Fruit fly (Drosophila melanogaster): ENCODE data around the gene CG1750.

CG1750 gene

DNA sequence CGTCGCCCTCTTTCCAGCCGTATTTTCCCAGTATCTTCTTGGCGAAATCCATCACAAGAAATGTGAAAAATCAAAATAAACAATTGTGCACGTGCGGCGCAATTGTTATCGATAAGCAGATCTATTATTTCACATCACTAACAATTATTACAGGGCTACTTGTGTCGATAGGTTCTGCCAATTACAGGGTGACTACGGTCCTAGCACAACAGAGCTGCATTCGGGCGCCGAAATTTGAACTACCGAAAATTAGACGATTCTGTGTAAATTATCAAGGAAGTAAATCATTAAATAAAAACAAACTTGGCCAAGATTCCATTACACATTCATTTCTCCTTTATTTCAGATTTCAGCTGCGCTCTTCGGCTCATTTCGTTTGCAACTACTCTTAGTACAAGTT, 38.9 kb downstream of the CG1750 start, which contains the start of gene CG15561 (continued):
- TF ChIP-seq CG18262 (tag; optimal IDR thresholded peaks at IDR 0.05): no peak
- no peak for TF ChIP-seq ssp (GFP tag; IDR thresholded peaks at IDR 0.05)
- TF ChIP-seq Hr3 (GFP tag; optimal IDR thresholded peaks at IDR 0.05): no peak
- no peak for TF ChIP-seq grau (tag; optimal IDR thresholded peaks at IDR 0.05)
- TF ChIP-seq CG3163 (GFP tag; optimal IDR thresholded peaks at IDR 0.05): peak; percentile 6
- TF ChIP-seq CG34224 (GFP tag; IDR thresholded peaks at IDR 0.05; ENCODE audit: partially characterized antibody): no peak
- TF ChIP-seq lola (GFP tag; optimal IDR thresholded peaks at IDR 0.05): no peak
- no peak for TF ChIP-seq dmrt99B (tag; optimal IDR thresholded peaks at IDR 0.05)
- TF ChIP-seq kah (GFP tag; optimal IDR thresholded peaks at IDR 0.05): peak; percentile 14
- peak; percentile 84 for TF ChIP-seq CG7987 (GFP tag; optimal IDR thresholded peaks at IDR 0.05)
- peak; percentile 73 for TF ChIP-seq CG17912 (GFP tag; optimal IDR thresholded peaks at IDR 0.05)
- no peak for TF ChIP-seq sna (GFP tag; IDR thresholded peaks at IDR 0.05; ENCODE audit: partially characterized antibody)
- TF ChIP-seq CkIIα-i1 (GFP tag; IDR thresholded peaks at IDR 0.05): no peak
- TF ChIP-seq Antp (GFP tag; optimal IDR thresholded peaks at IDR 0.05): peak; percentile 26
- peak; percentile 72 for TF ChIP-seq CHES-1-like (GFP tag; optimal IDR thresholded peaks at IDR 0.05)
- TF ChIP-seq HLH3B (GFP tag; IDR thresholded peaks at IDR 0.05): no peak
- TF ChIP-seq CG10366 (GFP tag; IDR thresholded peaks at IDR 0.05): no peak
- TF ChIP-seq ATbp (GFP tag; optimal IDR thresholded peaks at IDR 0.05): no peak
- peak; percentile 87 for TF ChIP-seq gro (GFP tag; optimal IDR thresholded peaks at IDR 0.05)
- TF ChIP-seq Vsx1 (GFP tag; optimal IDR thresholded peaks at IDR 0.05): no peak
- no peak for TF ChIP-seq CG13287 (GFP tag; IDR thresholded peaks at IDR 0.05; ENCODE audit: partially characterized antibody)
- TF ChIP-seq h (optimal IDR thresholded peaks at IDR 0.05): no peak
- no peak for TF ChIP-seq lmd (GFP tag; IDR thresholded peaks at IDR 0.05)
- no peak for TF ChIP-seq ken (GFP tag; IDR thresholded peaks at IDR 0.05)
- peak; percentile 45 for TF ChIP-seq jumu (GFP tag; optimal IDR thresholded peaks at IDR 0.05)
- no peak for TF ChIP-seq Bteb2 (GFP tag; optimal IDR thresholded peaks at IDR 0.05)
- no peak for TF ChIP-seq fru (optimal IDR thresholded peaks at IDR 0.05)
- TF ChIP-seq slou (GFP tag; optimal IDR thresholded peaks at IDR 0.05): no peak
- peak; percentile 33 for TF ChIP-seq CG12391 (tag; optimal IDR thresholded peaks at IDR 0.05)
- peak; percentile 44 for TF ChIP-seq CG10209 (GFP tag; optimal IDR thresholded peaks at IDR 0.05)
- TF ChIP-seq chm (GFP tag; IDR thresholded peaks at IDR 0.05): no peak
- no peak for TF ChIP-seq CG3847 (GFP tag; IDR thresholded peaks at IDR 0.05)
- TF ChIP-seq Hr51 (GFP tag; optimal IDR thresholded peaks at IDR 0.05): peak in 1 of 2 experiments; percentile 37
- TF ChIP-seq BtbVII (GFP tag; optimal IDR thresholded peaks at IDR 0.05): no peak
- peak; percentile 47 for TF ChIP-seq CG17829 (tag; optimal IDR thresholded peaks at IDR 0.05)
- no peak for TF ChIP-seq tap (tag; optimal IDR thresholded peaks at IDR 0.05)
- no peak for TF ChIP-seq tio (GFP tag; optimal IDR thresholded peaks at IDR 0.05)
- TF ChIP-seq Pdp1 (GFP tag; optimal IDR thresholded peaks at IDR 0.05): peak in 1 of 2 experiments; percentile 48
- TF ChIP-seq CG2712 (tag; optimal IDR thresholded peaks at IDR 0.05): peak; percentile 58
- no peak for TF ChIP-seq CG4328 (GFP tag; optimal IDR thresholded peaks at IDR 0.05)
- TF ChIP-seq klu (GFP tag; IDR thresholded peaks at IDR 0.05): no peak
- no peak for TF ChIP-seq dimm (GFP tag; IDR thresholded peaks at IDR 0.05)
- no peak for TF ChIP-seq Mad (GFP tag; optimal IDR thresholded peaks at IDR 0.05)
- peak; percentile 7 for TF ChIP-seq D19B (GFP tag; optimal IDR thresholded peaks at IDR 0.05)
- TF ChIP-seq CG6175 (GFP tag; IDR thresholded peaks at IDR 0.05): no peak
- TF ChIP-seq az2 (GFP tag; optimal IDR thresholded peaks at IDR 0.05): peak; percentile 30
- TF ChIP-seq Sry-β (GFP tag; optimal IDR thresholded peaks at IDR 0.05): peak; percentile 22
- TF ChIP-seq CG18476 (GFP tag; optimal IDR thresholded peaks at IDR 0.05): no peak
- no peak for TF ChIP-seq grn (GFP tag; optimal IDR thresholded peaks at IDR 0.05)
- peak; percentile 64 for TF ChIP-seq CrebB (tag; optimal IDR thresholded peaks at IDR 0.05)
- no peak for TF ChIP-seq wdn (GFP tag; IDR thresholded peaks at IDR 0.05)
- no peak for TF ChIP-seq CG6272 (GFP tag; IDR thresholded peaks at IDR 0.05)

All from whole organism, embryonic.